Fruit fly (Drosophila melanogaster) whole organism, adult: ENCODE results near the gene lsn.

Source experiments
- toe ChIP-seq: fragments of 200-800 bp; sonication (Bioruptor generic); optimal IDR thresholded peaks from 2 replicates; lab custom pipeline; 2016; ENCODE audit warnings: missing biosample characterization, missing genetic modification characterization

Gene lsn

DNA sequence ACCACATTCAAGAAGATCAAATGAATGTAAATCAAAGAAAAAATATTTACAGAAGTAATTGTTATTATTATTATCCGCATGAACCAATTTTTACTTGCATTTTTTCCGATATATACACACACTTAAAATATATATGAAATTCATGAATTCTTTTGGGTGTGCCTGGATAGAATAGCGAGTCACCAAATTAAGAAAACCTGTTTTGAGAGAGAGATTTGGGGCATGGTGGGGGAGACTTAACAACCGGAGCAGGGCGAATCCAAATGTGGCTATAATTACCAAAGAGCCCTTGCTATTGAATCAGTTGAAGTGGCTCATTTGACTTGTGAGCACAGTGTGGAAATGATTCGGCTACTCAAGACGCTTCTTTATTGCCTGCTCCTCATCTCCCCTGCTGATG, 48.5 kb downstream of the lsn start, which contains the start of gene Qsox2:
Gene Qsox2 (plus strand): TSS at position 301 of the 400 bp plus-strand sequence.
- TF ChIP-seq toe (GFP tag; lab: Kevin White, UChicago), result no peak
